Worm (Caenorhabditis elegans) whole organism, L4/young adult: Measurements from ENCODE around the gene C52G5.2.

Experiments used
- W03F9.2 ChIP-seq: fragments of 150-350 bp; optimal IDR thresholded peaks from 2 replicates; lab custom pipeline; 2014; ENCODE audit warnings: missing biosample characterization, missing genetic modification characterization
- dao-5 ChIP-seq: sonication (generic microtip); optimal IDR thresholded peaks from 2 replicates; lab custom pipeline; 2016; ENCODE audit warnings: missing genotype, missing genetic modification characterization, moderate library complexity, missing compliant biosample characterization
- him-1 ChIP-seq: sonication (generic microtip); optimal IDR thresholded peaks from 2 replicates; lab custom pipeline; 2016; ENCODE audit warnings: missing genotype, missing genetic modification reagents, missing genetic modification characterization, missing compliant biosample characterization

ce11 chrX:12869412-12869811 lies 26.3 kb downstream of the C52G5.2 start:
- no peak for TF ChIP-seq him-1 (tag; lab: Kevin White, UChicago)
- TF ChIP-seq W03F9.2: no peak
- no peak for TF ChIP-seq dao-5 (tag; lab: Kevin White, UChicago)
